Worm (Caenorhabditis elegans): ENCODE results near the gene Y52E8A.3.

Y52E8A.3 gene

DNA sequence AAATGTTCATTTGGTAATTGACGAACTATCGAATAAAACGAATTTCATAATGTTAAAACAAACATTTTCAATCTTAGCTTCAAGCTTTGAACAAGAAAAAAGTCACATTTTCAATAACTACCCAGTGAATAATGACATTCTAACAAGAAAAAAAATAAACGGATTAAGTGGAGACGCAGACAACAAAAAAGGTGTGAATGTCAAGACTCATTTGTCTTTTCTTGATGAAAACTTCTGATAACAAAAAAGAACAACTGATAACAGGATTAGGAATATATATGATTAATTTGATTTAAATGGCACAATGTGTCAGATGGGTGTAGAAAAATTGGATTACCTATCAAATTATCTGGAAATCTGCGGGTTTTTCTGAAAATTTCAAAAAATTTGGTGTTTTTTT is 18.2 kb downstream of the Y52E8A.3 start:
- peak; percentile 15 for TF ChIP-seq C34F6.9 (tag; optimal IDR thresholded peaks at IDR 0.05)
- TF ChIP-seq fos-1 (tag; optimal IDR thresholded peaks at IDR 0.05), result peak; percentile 43
- TF ChIP-seq egl-27 (tag; optimal IDR thresholded peaks at IDR 0.05), result no peak
- no peak for TF ChIP-seq peb-1 (tag; optimal IDR thresholded peaks at IDR 0.05)
- no peak for TF ChIP-seq elt-3 (tag; optimal IDR thresholded peaks at IDR 0.05)

DNA sequence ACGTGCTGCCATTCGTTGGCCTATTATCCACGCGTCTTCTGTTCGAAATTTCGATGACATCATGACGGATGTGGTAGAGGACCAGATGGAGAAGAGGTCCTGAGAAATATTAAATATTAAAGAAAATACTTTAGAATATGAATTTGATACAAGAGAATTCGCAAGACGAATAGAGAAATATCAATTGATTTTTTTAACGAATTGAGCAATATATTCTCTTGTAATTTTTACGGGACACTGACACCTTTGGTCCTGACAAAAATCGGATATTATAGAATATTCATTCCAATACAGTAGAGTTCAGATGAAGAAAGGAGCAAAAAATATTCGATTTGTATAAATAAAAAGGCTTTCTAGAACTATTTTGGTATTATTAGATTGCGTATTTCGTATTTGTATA is 18.7 kb downstream of the Y52E8A.3 start, which contains the start of gene C01F1.6:
Gene C01F1.6, minus strand, starts transcription at position 101 of the 400 bp plus-strand sequence.
- TF ChIP-seq fos-1 (tag; optimal IDR thresholded peaks at IDR 0.05) (no peak), snpc-4 (tag; optimal IDR thresholded peaks at IDR 0.05) (no peak), unc-62 (GFP tag; optimal IDR thresholded peaks at IDR 0.05) (no peak), zag-1 (tag; optimal IDR thresholded peaks at IDR 0.05) (no peak), ama-1 (optimal IDR thresholded peaks at IDR 0.05) (no peak), ztf-11 (tag; optimal IDR thresholded peaks at IDR 0.05) (no peak), nhr-10 (tag; optimal IDR thresholded peaks at IDR 0.05) (no peak), gmeb-1 (tag; optimal IDR thresholded peaks at IDR 0.05) (no peak), nhr-12 (tag; optimal IDR thresholded peaks at IDR 0.05) (no peak), F13H6.1 (tag; optimal IDR thresholded peaks at IDR 0.05) (no peak), unc-55 (GFP tag; optimal IDR thresholded peaks at IDR 0.05) (no peak), nhr-77 (tag; optimal IDR thresholded peaks at IDR 0.05) (no peak), lsy-2 (tag; optimal IDR thresholded peaks at IDR 0.05) (no peak), lin-11 (tag; optimal IDR thresholded peaks at IDR 0.05) (no peak), nhr-25 (tag; optimal IDR thresholded peaks at IDR 0.05) (no peak), aly-2 (tag; optimal IDR thresholded peaks at IDR 0.05) (no peak), ZK546.5 (tag; optimal IDR thresholded peaks at IDR 0.05) (no peak), C34F6.9 (tag; optimal IDR thresholded peaks at IDR 0.05) (no peak), ztf-4 (tag; optimal IDR thresholded peaks at IDR 0.05) (no peak), dmd-4 (tag; optimal IDR thresholded peaks at IDR 0.05) (no peak)

DNA sequence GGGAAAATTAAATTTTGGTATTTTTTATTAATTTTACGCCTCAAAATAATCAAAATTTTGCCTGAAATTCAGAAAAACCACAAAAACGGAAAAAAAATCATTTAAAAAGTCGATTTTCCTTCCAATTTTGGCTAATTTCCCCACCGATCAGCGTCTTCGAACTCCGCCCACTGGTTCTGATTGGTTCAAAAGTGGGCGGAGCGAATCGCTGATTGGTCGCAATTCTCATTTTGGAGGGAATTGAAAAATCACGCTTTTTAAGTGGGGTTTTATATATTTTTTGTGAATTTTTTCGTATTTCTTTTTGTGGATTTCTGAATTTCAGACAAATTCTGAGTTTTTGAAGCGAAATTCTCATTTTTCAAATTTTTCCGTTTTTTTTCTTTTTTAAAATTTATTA is 19.9 kb downstream of the Y52E8A.3 start:
- TF ChIP-seq Y55F3AM.14 (GFP tag; optimal IDR thresholded peaks at IDR 0.05), result no peak
- TF ChIP-seq unc-39 (tag; optimal IDR thresholded peaks at IDR 0.05), result no peak
- no peak for TF ChIP-seq R02D3.7 (tag; optimal IDR thresholded peaks at IDR 0.05)
- no peak for TF ChIP-seq mdl-1 (tag; optimal IDR thresholded peaks at IDR 0.05)
- no peak for TF ChIP-seq crh-2 (tag; optimal IDR thresholded peaks at IDR 0.05)
- no peak for TF ChIP-seq lin-39 (tag; optimal IDR thresholded peaks at IDR 0.05)
- TF ChIP-seq unc-55 (GFP tag; optimal IDR thresholded peaks at IDR 0.05), result no peak
- no peak for TF ChIP-seq alr-1 (tag; optimal IDR thresholded peaks at IDR 0.05)

DNA sequence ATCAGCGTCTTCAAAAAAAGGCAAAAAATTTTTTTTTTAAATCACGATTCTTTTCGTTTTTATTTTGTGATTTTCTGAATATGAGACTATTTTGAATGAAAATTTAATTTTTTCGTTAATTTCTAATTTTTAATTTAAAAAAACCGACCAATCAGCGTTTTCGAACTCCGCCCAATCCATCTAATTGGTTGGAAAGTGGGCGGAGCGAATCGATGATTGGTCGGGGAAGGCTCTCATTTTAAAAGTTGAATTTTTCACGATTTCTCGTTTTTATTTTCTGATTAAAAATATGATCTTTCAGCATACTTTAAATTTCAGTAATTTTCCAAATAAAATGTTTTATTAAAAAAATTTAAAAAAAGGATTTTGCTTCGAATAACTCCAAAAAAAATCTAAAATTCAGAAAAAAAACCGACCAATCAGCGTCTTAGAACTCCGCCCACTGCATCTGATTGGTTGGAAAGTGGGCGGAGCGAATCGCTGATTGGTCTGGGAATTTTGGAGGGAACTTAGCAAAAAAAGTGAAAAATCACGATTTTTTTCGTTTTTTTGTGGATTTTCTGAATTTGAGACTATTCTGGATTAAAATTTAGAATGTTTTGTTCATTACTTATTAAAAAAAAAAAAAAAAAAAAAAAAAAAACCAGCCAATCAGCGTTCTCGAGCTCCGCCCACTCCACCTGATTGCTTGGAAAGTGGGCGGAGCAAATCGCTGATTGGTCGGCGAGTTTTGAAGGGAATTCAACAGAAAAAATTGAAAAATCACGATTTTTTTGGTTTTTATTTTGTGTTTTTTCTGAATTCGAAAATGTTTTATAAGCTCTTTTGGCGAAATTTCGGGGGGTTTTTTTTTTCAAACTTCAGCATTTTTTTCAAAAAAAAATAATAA is 22.2 kb downstream of the Y52E8A.3 start:
- no peak for TF ChIP-seq F13H6.1 (tag; optimal IDR thresholded peaks at IDR 0.05)

DNA sequence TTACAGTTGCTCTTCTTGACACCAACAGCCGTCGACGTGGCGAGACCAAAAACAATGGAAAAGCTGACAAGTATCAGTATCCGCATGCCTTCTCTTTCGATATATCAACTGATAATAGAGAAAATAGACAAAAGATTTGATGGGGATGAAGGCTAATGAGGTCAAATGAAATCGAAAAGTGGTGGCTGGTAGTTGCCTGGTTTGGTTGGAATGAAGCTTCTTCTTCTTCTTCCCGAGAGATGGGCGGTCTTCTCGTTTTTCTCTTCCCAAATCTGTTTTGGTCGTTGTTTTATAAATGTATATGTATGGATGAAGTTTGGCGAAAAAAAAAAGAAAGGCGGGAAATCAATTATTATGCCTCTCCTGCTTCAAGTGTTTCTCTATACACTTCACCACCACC is 25.0 kb downstream of the Y52E8A.3 start, which contains the start of gene C01F1.5:
Gene C01F1.5, minus strand, starts transcription at position 103 of the 400 bp plus-strand sequence.
- TF ChIP-seq nhr-77 (tag; optimal IDR thresholded peaks at IDR 0.05) (no peak), ama-1 (optimal IDR thresholded peaks at IDR 0.05) (no peak), crh-2 (tag; optimal IDR thresholded peaks at IDR 0.05) (no peak), nhr-10 (tag; optimal IDR thresholded peaks at IDR 0.05) (no peak), nhr-6 (tag; optimal IDR thresholded peaks at IDR 0.05) (no peak), sem-4 (tag; optimal IDR thresholded peaks at IDR 0.05) (no peak), fos-1 (tag; optimal IDR thresholded peaks at IDR 0.05) (no peak), lin-13 (GFP tag; optimal IDR thresholded peaks at IDR 0.05) (no peak), unc-62 (GFP tag; optimal IDR thresholded peaks at IDR 0.05) (no peak), R02D3.7 (tag; optimal IDR thresholded peaks at IDR 0.05) (no peak), blmp-1 (tag; optimal IDR thresholded peaks at IDR 0.05; ENCODE audit: insufficient read depth) (no peak)
